Fruit fly (Drosophila melanogaster) whole organism: Measurements from ENCODE around the gene Sdic2.

Experiments used
- CG8478 ChIP-seq: fragments of >200 bp; optimal IDR thresholded peaks from 2 replicates; lab custom pipeline; 2018; ENCODE audit warnings: inconsistent platforms
- Dll ChIP-seq: fragments of >200 bp; optimal IDR thresholded peaks from 2 replicates; lab custom pipeline; 2017
- pan ChIP-seq: fragments of >200 bp; optimal IDR thresholded peaks from 2 replicates; lab custom pipeline; 2017
- psq ChIP-seq: fragments of >200 bp; optimal IDR thresholded peaks from 2 replicates; lab custom pipeline; 2017
- usp ChIP-seq: fragments of >200 bp; optimal IDR thresholded peaks from 2 replicates; lab custom pipeline; 2017; ENCODE audit warnings: missing biosample characterization, missing genetic modification characterization, mixed read lengths

- TF ChIP-seq usp (GFP tag; lab: Kevin White, UChicago), result no peak
- peak; percentile 90 for TF ChIP-seq CG8478 (lab: Kevin White, UChicago)
- no peak for TF ChIP-seq pan (lab: Kevin White, UChicago)
- no peak for TF ChIP-seq psq (lab: Kevin White, UChicago)
- TF ChIP-seq Dll, result peak; percentile 67
These were observed 27.3 kb downstream of the Sdic2 start for dm6 chrX:20158943-20159385.
